Worm (Caenorhabditis elegans) whole organism, young adult: ENCODE measurements around the gene K02D10.3.

Source experiments
- K11D2.4 ChIP-seq: fragments of 200-800 bp; sonication (Bioruptor generic); IDR thresholded peaks from 2 replicates; pipeline ENCODE4 v1.3.6; 2022; ENCODE audit warnings: missing genetic modification reagents, missing genetic modification characterization, missing compliant biosample characterization
- Y79H2A.3 ChIP-seq: fragments of 200-800 bp; sonication (Bioruptor generic); conservative IDR thresholded peaks from 2 replicates; pipeline ENCODE4 v1.3.6; 2022; ENCODE audit warnings: missing genetic modification reagents, missing genetic modification characterization, missing compliant biosample characterization
- ama-1 ChIP-seq, 3 experiments: fragments of 150-350 bp in 1 of 3; sonication (generic microtip) in 2 of 3; optimal IDR thresholded peaks; 2 replicates each; lab custom pipeline; 2014 to 2018; ENCODE audit warnings: missing biosample characterization in 2 of 3, missing genetic modification characterization in 2 of 3, missing genetic modification reagents in 2 of 3
- ccch-3 ChIP-seq: fragments of 200-800 bp; sonication (Bioruptor generic); optimal IDR thresholded peaks from 2 replicates; lab custom pipeline; 2018; ENCODE audit warnings: mild to moderate bottlenecking, missing genetic modification characterization, missing compliant biosample characterization
- die-1 ChIP-seq: sonication (generic microtip); optimal IDR thresholded peaks from 2 replicates; lab custom pipeline; 2016; ENCODE audit warnings: missing genotype, mild to moderate bottlenecking, missing genetic modification characterization, missing compliant biosample characterization
- him-1 ChIP-seq: sonication (generic microtip); optimal IDR thresholded peaks from 2 replicates; lab custom pipeline; 2016; ENCODE audit warnings: missing genotype, missing genetic modification reagents, missing genetic modification characterization, missing compliant biosample characterization
- madf-6 ChIP-seq: fragments of 200-800 bp; sonication (Bioruptor generic); IDR thresholded peaks from 2 replicates; pipeline ENCODE4 v1.3.6; 2022; ENCODE audit warnings: missing genetic modification reagents, missing genetic modification characterization, missing compliant biosample characterization
- mel-28 ChIP-seq: sonication (generic microtip); optimal IDR thresholded peaks from 2 replicates; lab custom pipeline; 2016; ENCODE audit warnings: borderline replicate concordance, mild to moderate bottlenecking, missing genetic modification characterization, missing compliant biosample characterization
- nfya-1 ChIP-seq: sonication (generic microtip); optimal IDR thresholded peaks from 2 replicates; lab custom pipeline; 2017; ENCODE audit warnings: antibody characterized with exemption, missing compliant biosample characterization, missing genetic modification characterization, borderline replicate concordance; ENCODE audit not compliant: insufficient read depth
- pbrm-1 ChIP-seq: fragments of 200-800 bp; sonication (Bioruptor generic); IDR thresholded peaks from 2 replicates; pipeline ENCODE4 v1.3.6; 2022; ENCODE audit warnings: missing genetic modification reagents, missing genetic modification characterization, missing compliant biosample characterization
- pha-4 ChIP-seq: fragments of 150-350 bp; sonication (generic microtip); optimal IDR thresholded peaks from 2 replicates; lab custom pipeline; 2014; ENCODE audit warnings: missing biosample characterization, missing genetic modification reagents, missing genetic modification characterization
- unc-62 ChIP-seq: fragments of 150-350 bp; optimal IDR thresholded peaks from 2 replicates; lab custom pipeline; 2014; ENCODE audit warnings: missing biosample characterization, missing genetic modification reagents, missing genetic modification characterization

ce11 chrIII:8795595-8796141 is 23.9 kb upstream of the K02D10.3 start:
- TF ChIP-seq pbrm-1 (GFP tag; lab: Robert Waterston, UW) (peak; percentile 71; the same call in 1 of the 2 replicates), Y79H2A.3 (no peak), pha-4 (tag; lab: Kevin White, UChicago) (peak; percentile 49), K11D2.4 (GFP tag; lab: Robert Waterston, UW) (peak; percentile 91), him-1 (tag; lab: Kevin White, UChicago) (no peak), ama-1 (optimal IDR thresholded peaks at IDR 0.05; lab: Kevin White, UChicago) (no peak), ama-1 (GFP tag; optimal IDR thresholded peaks at IDR 0.05; lab: Kevin White, UChicago) (no peak), mel-28 (tag; lab: Kevin White, UChicago) (no peak), ccch-3 (GFP tag; lab: Kevin White, UChicago) (no peak), nfya-1 (tag; lab: Kevin White, UChicago) (no peak), die-1 (tag; lab: Kevin White, UChicago) (peak; percentile 82), madf-6 (GFP tag; lab: Robert Waterston, UW) (peak; percentile 34; the same call in 1 of the 2 replicates), unc-62 (GFP tag; lab: Kevin White, UChicago) (peak; percentile 63)
